Worm (Caenorhabditis elegans) whole organism, late embryonic: ENCODE measurements around the gene hmg-1.2.

Experiments
- dmd-4 ChIP-seq: sonication (generic microtip); optimal IDR thresholded peaks from 2 replicates; lab custom pipeline; 2016; ENCODE audit warnings: borderline replicate concordance, missing genetic modification characterization, missing compliant biosample characterization
- fkh-10 ChIP-seq: fragments of 150-350 bp; optimal IDR thresholded peaks from 2 replicates; lab custom pipeline; 2014; ENCODE audit warnings: missing biosample characterization, missing genetic modification reagents, missing genetic modification characterization
- pag-3 ChIP-seq: sonication (generic microtip); optimal IDR thresholded peaks from 2 replicates; lab custom pipeline; 2016; ENCODE audit warnings: missing compliant biosample characterization, missing genetic modification characterization, borderline replicate concordance
- sox-4 ChIP-seq: sonication (generic microtip); optimal IDR thresholded peaks from 2 replicates; lab custom pipeline; 2017; ENCODE audit warnings: mild to moderate bottlenecking, missing genetic modification characterization, inconsistent platforms, missing compliant biosample characterization
- unc-86 ChIP-seq: sonication (generic microtip); optimal IDR thresholded peaks from 2 replicates; lab custom pipeline; 2016; ENCODE audit warnings: missing genetic modification characterization, missing compliant biosample characterization

DNA sequence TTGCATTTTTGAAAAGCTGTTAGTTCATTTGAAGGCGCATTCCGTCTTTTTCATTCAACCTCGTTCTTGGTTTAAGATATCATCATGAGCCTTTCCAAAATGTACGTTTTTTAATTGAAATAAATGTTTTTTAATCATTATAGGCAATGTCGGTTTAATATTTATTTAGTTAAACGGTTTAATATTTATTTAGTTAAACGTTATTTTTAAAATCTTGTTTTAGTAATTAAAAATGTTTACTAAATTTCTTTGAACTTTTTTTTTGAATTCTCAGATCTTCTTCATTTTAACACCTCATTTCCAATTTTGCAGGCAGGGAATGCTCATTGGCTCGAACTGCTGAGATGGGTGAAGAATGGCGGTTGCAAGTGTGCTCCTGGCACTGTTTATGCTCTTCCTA lies 28.9 kb downstream of the hmg-1.2 start, which contains the start of gene gar-2:
- no peak for TF ChIP-seq sox-4 (tag; lab: Kevin White, UChicago)
- TF ChIP-seq fkh-10 (GFP tag; lab: Kevin White, UChicago) = no peak
- no peak for TF ChIP-seq unc-86
- TF ChIP-seq dmd-4 (tag; lab: Kevin White, UChicago) = no peak
- no peak for TF ChIP-seq pag-3 (tag; lab: Kevin White, UChicago)
